Worm (Caenorhabditis elegans) whole organism, L2 larva: ENCODE data around the gene srz-104.

Experiments used
- R02D3.7 ChIP-seq: fragments of 150-350 bp; optimal IDR thresholded peaks from 2 replicates; lab custom pipeline; 2014; ENCODE audit warnings: missing biosample characterization, missing genetic modification characterization
- aly-2 ChIP-seq: fragments of 150-350 bp; optimal IDR thresholded peaks from 2 replicates; lab custom pipeline; 2014; ENCODE audit warnings: missing biosample characterization, missing genetic modification characterization
- elt-1 ChIP-seq: fragments of 150-350 bp; optimal IDR thresholded peaks from 2 replicates; lab custom pipeline; 2014; ENCODE audit warnings: missing biosample characterization, missing genetic modification characterization
- lsy-2 ChIP-seq, 2 experiments: fragments of 150-350 bp in 1 of 2; sonication (generic microtip) in 1 of 2; optimal IDR thresholded peaks; 2 replicates each; lab custom pipeline; 2014 to 2017; ENCODE audit warnings: missing biosample characterization in 2 of 2, missing genetic modification characterization in 2 of 2
- ztf-1 ChIP-seq: fragments of 200-800 bp; sonication (Bioruptor generic); conservative IDR thresholded peaks from 2 replicates; pipeline ENCODE4 v1.3.6; 2022; ENCODE audit warnings: missing genetic modification characterization, missing compliant biosample characterization

DNA sequence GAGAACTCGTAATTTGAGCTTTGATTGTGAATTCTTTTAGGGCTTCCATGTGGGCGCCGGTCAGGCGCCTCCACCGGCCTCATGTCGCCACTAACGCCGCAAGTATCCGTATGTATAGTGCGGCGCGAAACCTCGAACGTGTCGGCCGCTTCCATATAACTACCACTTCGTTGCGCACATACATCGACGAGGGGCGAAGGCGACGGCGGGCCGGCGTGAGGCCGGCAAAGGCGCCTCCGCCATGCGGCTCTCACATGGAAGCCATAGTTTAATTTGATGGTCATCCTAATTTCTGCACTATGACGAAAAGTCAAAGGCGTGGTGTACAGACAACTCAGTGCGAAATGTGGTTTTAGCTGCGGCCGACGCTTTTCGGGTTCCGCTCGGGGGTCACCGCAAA is 13.4 kb upstream of the srz-104 start:
- no peak for TF ChIP-seq aly-2 (tag; lab: Kevin White, UChicago)
- no peak for TF ChIP-seq lsy-2 (tag; optimal IDR thresholded peaks at IDR 0.05; lab: Kevin White, UChicago)
- TF ChIP-seq R02D3.7, result no peak
- no peak for TF ChIP-seq ztf-1
- TF ChIP-seq elt-1 (tag; lab: Kevin White, UChicago), result no peak
